Worm (Caenorhabditis elegans) whole organism, midembryonic: Measurements from ENCODE around the gene C13E3.1.

Experiments used
- cog-1 ChIP-seq: sonication (generic microtip); optimal IDR thresholded peaks from 2 replicates; lab custom pipeline; 2016; ENCODE audit warnings: missing genetic modification characterization, missing compliant biosample characterization
- flt-1 ChIP-seq: fragments of 200-800 bp; sonication (Bioruptor generic); IDR thresholded peaks from 2 replicates; pipeline ENCODE4 v1.3.6; 2022; ENCODE audit warnings: missing genetic modification characterization, missing compliant biosample characterization
- med-1 ChIP-seq: sonication (generic microtip); optimal IDR thresholded peaks from 2 replicates; lab custom pipeline; 2017; ENCODE audit warnings: missing genetic modification characterization, mild to moderate bottlenecking, missing compliant biosample characterization, antibody characterized with exemption, missing genetic modification reagents; ENCODE audit not compliant: insufficient read depth
- tab-1 ChIP-seq: fragments of 200-800 bp; sonication (Bioruptor generic); IDR thresholded peaks from 2 replicates; pipeline ENCODE4 v1.3.6; 2022; ENCODE audit warnings: missing genetic modification characterization, missing compliant biosample characterization
- ztf-23 ChIP-seq: fragments of 200-800 bp; sonication (Bioruptor generic); IDR thresholded peaks from 2 replicates; pipeline ENCODE4 v1.3.6; 2022; ENCODE audit warnings: missing genetic modification reagents, missing genetic modification characterization, missing compliant biosample characterization
- ztf-29 ChIP-seq: fragments of 200-800 bp; sonication (Bioruptor generic); IDR thresholded peaks from 2 replicates; pipeline ENCODE4 v1.3.6; 2022; ENCODE audit warnings: missing genetic modification reagents, missing genetic modification characterization, missing compliant biosample characterization

ce11 chrX:8857904-8858612, 34.9 kb upstream of the C13E3.1 start, which contains the start of gene C06E2.5:
- TF ChIP-seq ztf-29 (GFP tag; lab: Robert Waterston, UW) (no peak), med-1 (GFP tag; lab: Kevin White, UChicago) (no peak), tab-1 (GFP tag; lab: Robert Waterston, UW) (no peak), flt-1 (GFP tag; lab: Robert Waterston, UW) (no peak), ztf-23 (GFP tag; lab: Robert Waterston, UW) (no peak), cog-1 (tag; lab: Kevin White, UChicago) (no peak)
